Fruit fly (Drosophila melanogaster) whole organism, embryonic: Measurements from ENCODE around the gene CG10431.

Experiments used
- CG10209 ChIP-seq: fragments of 200-800 bp; sonication (Bioruptor generic); optimal IDR thresholded peaks from 3 replicates; lab custom pipeline; 2017; ENCODE audit warnings: missing biosample characterization, mild to moderate bottlenecking, missing genetic modification characterization, missing genetic modification reagents
- CG12071 ChIP-seq: fragments of 200-800 bp; sonication (Bioruptor generic); optimal IDR thresholded peaks from 3 replicates; lab custom pipeline; 2018; ENCODE audit warnings: missing biosample characterization, mild to moderate bottlenecking, missing genetic modification characterization
- CG13123 ChIP-seq: fragments of 200-800 bp; sonication (Bioruptor generic); optimal IDR thresholded peaks from 2 replicates; lab custom pipeline; 2016; ENCODE audit warnings: missing biosample characterization, missing genetic modification characterization
- CG1603 ChIP-seq: fragments of 200-800 bp; sonication (Bioruptor generic); optimal IDR thresholded peaks from 2 replicates; lab custom pipeline; 2019; ENCODE audit warnings: missing biosample characterization, mild to moderate bottlenecking, missing genetic modification characterization, moderate library complexity
- CG17829 ChIP-seq: fragments of 200-800 bp; optimal IDR thresholded peaks from 2 replicates; lab custom pipeline; 2019; ENCODE audit warnings: missing biosample characterization, mild to moderate bottlenecking, missing genetic modification characterization, moderate library complexity
- CG1792 ChIP-seq: fragments of 200-800 bp; sonication (Bioruptor generic); optimal IDR thresholded peaks from 2 replicates; lab custom pipeline; 2016; ENCODE audit warnings: missing biosample characterization, missing genetic modification characterization
- CG18599 ChIP-seq: fragments of 200-800 bp; sonication (Bioruptor generic); optimal IDR thresholded peaks from 3 replicates; lab custom pipeline; 2017; ENCODE audit warnings: missing biosample characterization, missing genetic modification characterization, mild to moderate bottlenecking, moderate library complexity, missing genetic modification reagents
- CG2678 ChIP-seq: fragments of 200-800 bp; sonication (Bioruptor generic); optimal IDR thresholded peaks from 3 replicates; lab custom pipeline; 2019; ENCODE audit warnings: missing biosample characterization, mild to moderate bottlenecking, missing genetic modification characterization, moderate library complexity
- CG3726 ChIP-seq: fragments of 200-800 bp; sonication (Bioruptor generic); IDR thresholded peaks from 3 replicates; pipeline ENCODE4, ENCODE4 v1.3.6; 2022; ENCODE audit warnings: missing biosample characterization, missing genetic modification characterization
- CG4854 ChIP-seq: fragments of 200-800 bp; sonication (Bioruptor generic); optimal IDR thresholded peaks from 2 replicates; lab custom pipeline; 2016; ENCODE audit warnings: missing biosample characterization, missing genetic modification characterization, inconsistent platforms
- CG6654 ChIP-seq: fragments of 200-800 bp; sonication (Bioruptor generic); optimal IDR thresholded peaks from 2 replicates; lab custom pipeline; 2017; ENCODE audit warnings: missing biosample characterization, mild to moderate bottlenecking, missing genetic modification characterization
- CG8924 ChIP-seq: fragments of 200-800 bp; optimal IDR thresholded peaks from 3 replicates; lab custom pipeline; 2019; ENCODE audit warnings: missing biosample characterization, mild to moderate bottlenecking, missing genetic modification characterization, moderate library complexity
- CG9817 ChIP-seq: fragments of 200-800 bp; sonication (Bioruptor generic); optimal IDR thresholded peaks from 2 replicates; lab custom pipeline; 2018; ENCODE audit warnings: missing biosample characterization, mild to moderate bottlenecking, missing genetic modification characterization, moderate library complexity
- D19A ChIP-seq: fragments of 200-800 bp; optimal IDR thresholded peaks from 3 replicates; lab custom pipeline; 2019; ENCODE audit warnings: missing biosample characterization, mild to moderate bottlenecking, missing genetic modification characterization, moderate library complexity
- E2f2 ChIP-seq: fragments of 200-800 bp; sonication (Bioruptor generic); IDR thresholded peaks from 2 replicates; pipeline ENCODE4 v1.3.6; 2022; ENCODE audit warnings: missing biosample characterization, missing genetic modification characterization
- Elba2 ChIP-seq: fragments of 200-800 bp; sonication (Bioruptor generic); optimal IDR thresholded peaks from 3 replicates; lab custom pipeline; 2016; ENCODE audit warnings: missing biosample characterization, missing genetic modification characterization
- HHEX ChIP-seq: fragments of 200-800 bp; sonication (Bioruptor generic); optimal IDR thresholded peaks from 3 replicates; lab custom pipeline; 2017; ENCODE audit warnings: missing biosample characterization, mild to moderate bottlenecking, missing genetic modification characterization, missing genetic modification reagents
- Hr39 ChIP-seq: fragments of >200 bp; optimal IDR thresholded peaks from 2 replicates; lab custom pipeline; 2017
- Kr ChIP-seq: fragments of 200-800 bp; sonication (Bioruptor generic); optimal IDR thresholded peaks from 2 replicates; lab custom pipeline; 2017; ENCODE audit warnings: missing biosample characterization, mild to moderate bottlenecking, missing genetic modification characterization
- Med ChIP-seq: fragments of 200-800 bp; sonication (Bioruptor generic); peaks from one replicate; lab custom pipeline; 2016; ENCODE audit warnings: missing biosample characterization, missing genetic modification characterization, mild to moderate bottlenecking, inconsistent platforms, moderate library complexity
- NK7.1 ChIP-seq: fragments of 200-800 bp; sonication (Bioruptor generic); optimal IDR thresholded peaks from 3 replicates; lab custom pipeline; 2016; ENCODE audit warnings: missing biosample characterization, missing genetic modification characterization
- Oaz ChIP-seq: fragments of 200-800 bp; sonication (Bioruptor generic); IDR thresholded peaks from 2 replicates; pipeline ENCODE4 v1.3.6; 2022; ENCODE audit warnings: missing biosample characterization, missing genetic modification characterization
- Opbp ChIP-seq: fragments of 200-800 bp; sonication (Bioruptor generic); IDR thresholded peaks from 3 replicates; pipeline ENCODE4 v1.3.6; 2022; ENCODE audit warnings: missing biosample characterization, missing genetic modification characterization; ENCODE audit not compliant: partially characterized antibody
- Pdp1 ChIP-seq, 2 experiments: fragments of 200-800 bp; sonication (Bioruptor generic); optimal IDR thresholded peaks; 3 replicates each; lab custom pipeline; 2016; ENCODE audit warnings: missing biosample characterization in 2 of 2, missing genetic modification characterization in 2 of 2, mild to moderate bottlenecking in 1 of 2, moderate library complexity in 1 of 2
- Sin3A ChIP-seq: fragments of >200 bp; optimal IDR thresholded peaks from 2 replicates; lab custom pipeline; 2018
- TFAM ChIP-seq: fragments of 200-800 bp; sonication (Bioruptor generic); optimal IDR thresholded peaks from 2 replicates; lab custom pipeline; 2017; ENCODE audit warnings: missing biosample characterization, missing genetic modification characterization, inconsistent platforms
- al ChIP-seq: fragments of 200-800 bp; sonication (Bioruptor generic); IDR thresholded peaks from 2 replicates; pipeline ENCODE4 v1.3.6; 2022; ENCODE audit warnings: missing biosample characterization, missing genetic modification characterization
- ase ChIP-seq: fragments of 200-800 bp; sonication (Bioruptor generic); IDR thresholded peaks from 3 replicates; pipeline ENCODE4 v1.3.6; 2022; ENCODE audit warnings: missing biosample characterization, missing genetic modification characterization
- cg ChIP-seq: fragments of 200-800 bp; sonication (Bioruptor generic); optimal IDR thresholded peaks from 3 replicates; lab custom pipeline; 2019; ENCODE audit warnings: missing biosample characterization, mild to moderate bottlenecking, missing genetic modification characterization, moderate library complexity
- ewg ChIP-seq: fragments of 200-800 bp; sonication (Bioruptor generic); optimal IDR thresholded peaks from 3 replicates; lab custom pipeline; 2017; ENCODE audit warnings: mild to moderate bottlenecking, missing biosample characterization, missing genetic modification reagents, missing genetic modification characterization
- fd64A ChIP-seq: fragments of 200-800 bp; sonication (Bioruptor generic); optimal IDR thresholded peaks from 3 replicates; lab custom pipeline; 2018; ENCODE audit warnings: missing biosample characterization, mild to moderate bottlenecking, missing genetic modification characterization
- gem ChIP-seq: fragments of 200-800 bp; sonication (Bioruptor generic); optimal IDR thresholded peaks from 2 replicates; lab custom pipeline; 2019; ENCODE audit warnings: missing biosample characterization, mild to moderate bottlenecking, missing genetic modification characterization, moderate library complexity
- grau ChIP-seq: fragments of 200-800 bp; optimal IDR thresholded peaks from 3 replicates; lab custom pipeline; 2019; ENCODE audit warnings: missing biosample characterization, mild to moderate bottlenecking, missing genetic modification characterization, moderate library complexity
- gsb-n ChIP-seq: fragments of 200-800 bp; sonication (Bioruptor generic); optimal IDR thresholded peaks from 3 replicates; lab custom pipeline; 2018; ENCODE audit warnings: missing biosample characterization, mild to moderate bottlenecking, missing genetic modification characterization
- hbn ChIP-seq: fragments of 200-800 bp; sonication (Bioruptor generic); IDR thresholded peaks from 2 replicates; pipeline ENCODE4 v1.3.6; 2022; ENCODE audit warnings: missing biosample characterization, missing genetic modification characterization; ENCODE audit not compliant: partially characterized antibody
- oc ChIP-seq: fragments of 200-800 bp; sonication (Bioruptor generic); optimal IDR thresholded peaks from 2 replicates; lab custom pipeline; 2018; ENCODE audit warnings: missing biosample characterization, mild to moderate bottlenecking, missing genetic modification characterization, moderate library complexity
- phol ChIP-seq: fragments of 200-800 bp; sonication (Bioruptor generic); optimal IDR thresholded peaks from 3 replicates; lab custom pipeline; 2018; ENCODE audit warnings: missing biosample characterization, mild to moderate bottlenecking, missing genetic modification characterization, moderate library complexity
- pros ChIP-seq: fragments of 200-800 bp; sonication (Bioruptor generic); optimal IDR thresholded peaks from 3 replicates; lab custom pipeline; 2019; ENCODE audit warnings: missing biosample characterization, mild to moderate bottlenecking, missing genetic modification characterization, moderate library complexity
- pzg ChIP-seq: fragments of 200-800 bp; sonication (Bioruptor generic); optimal IDR thresholded peaks from 3 replicates; lab custom pipeline; 2018; ENCODE audit warnings: missing biosample characterization, mild to moderate bottlenecking, missing genetic modification characterization, moderate library complexity
- ranshi ChIP-seq: fragments of 200-800 bp; sonication (Bioruptor generic); IDR thresholded peaks from 2 replicates; pipeline ENCODE4 v1.3.6; 2022; ENCODE audit warnings: missing biosample characterization, missing genetic modification characterization
- row ChIP-seq: fragments of 200-800 bp; sonication (Bioruptor generic); IDR thresholded peaks from 3 replicates; pipeline ENCODE4 v1.3.6; 2022; ENCODE audit warnings: missing biosample characterization, missing genetic modification characterization
- sens ChIP-seq: fragments of 200-800 bp; sonication (Bioruptor generic); peaks from one replicate; lab custom pipeline; 2016; ENCODE audit warnings: missing biosample characterization, missing genetic modification characterization
- ssp ChIP-seq: fragments of 200-800 bp; sonication (Bioruptor generic); IDR thresholded peaks from 2 replicates; pipeline ENCODE4 v1.3.6; 2022; ENCODE audit warnings: missing biosample characterization, missing genetic modification characterization
- tap ChIP-seq: fragments of 200-800 bp; optimal IDR thresholded peaks from 3 replicates; lab custom pipeline; 2019; ENCODE audit warnings: missing biosample characterization, mild to moderate bottlenecking, missing genetic modification characterization, moderate library complexity
- twi ChIP-seq: fragments of 200-800 bp; optimal IDR thresholded peaks from 2 replicates; lab custom pipeline; 2019; ENCODE audit warnings: missing biosample characterization, mild to moderate bottlenecking, missing genetic modification characterization, moderate library complexity
- vvl ChIP-seq: fragments of 200-800 bp; sonication (Bioruptor generic); IDR thresholded peaks from 2 replicates; pipeline ENCODE4 v1.3.6; 2022; ENCODE audit warnings: missing biosample characterization, missing genetic modification characterization
- wdn ChIP-seq: fragments of 200-800 bp; sonication (Bioruptor generic); IDR thresholded peaks from 2 replicates; pipeline ENCODE4 v1.3.6; 2022; ENCODE audit warnings: missing biosample characterization, missing genetic modification characterization
- zen2 ChIP-seq: fragments of 200-800 bp; sonication (Bioruptor generic); IDR thresholded peaks from 3 replicates; pipeline ENCODE4 v1.3.6; 2022; ENCODE audit warnings: missing biosample characterization, missing genetic modification characterization; ENCODE audit not compliant: partially characterized antibody

The CG10431 gene

DNA sequence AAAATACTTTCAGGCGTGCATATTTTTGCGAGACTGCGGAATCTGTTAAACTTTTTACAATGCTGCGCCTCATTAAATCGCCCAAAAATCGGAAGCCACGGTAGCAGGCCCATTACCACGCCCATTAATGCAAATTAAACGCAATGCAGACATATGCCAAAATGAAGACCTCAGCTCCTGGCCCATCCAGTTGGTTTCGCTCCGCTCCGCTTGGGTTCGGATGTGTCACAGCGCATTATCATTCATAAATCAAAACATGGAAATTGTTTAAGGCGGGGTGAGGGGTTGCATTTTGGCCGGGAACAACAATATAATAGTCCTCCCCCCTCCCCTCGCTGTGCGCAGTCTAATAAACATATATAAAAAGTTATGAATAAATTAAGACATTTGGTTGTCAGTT, 46.6 kb upstream of the CG10431 start:
- peak; percentile 40 for TF ChIP-seq CG8924
- TF ChIP-seq wdn (GFP tag; lab: Robert Waterston, UW): no peak
- no peak for TF ChIP-seq TFAM (GFP tag; lab: Kevin White, UChicago)
- TF ChIP-seq vvl (GFP tag; lab: Robert Waterston, UW): peak; percentile 38; the same call in 1 of the 2 replicates
- TF ChIP-seq Hr39 (lab: Kevin White, UChicago): no peak
- peak; percentile 29 for TF ChIP-seq Kr
- no peak for TF ChIP-seq CG6654 (GFP tag; lab: Kevin White, UChicago)
- no peak for TF ChIP-seq grau (tag; lab: Kevin White, UChicago)
- no peak for TF ChIP-seq ewg (GFP tag; lab: Kevin White, UChicago)
- no peak for TF ChIP-seq cg (GFP tag; lab: Kevin White, UChicago)
- no peak for TF ChIP-seq CG4854 (GFP tag; lab: Kevin White, UChicago)
- TF ChIP-seq CG17829 (tag; lab: Kevin White, UChicago): no peak
- peak; percentile 96 for TF ChIP-seq gsb-n (tag; lab: Kevin White, UChicago)
- TF ChIP-seq ase (GFP tag; lab: Robert Waterston, UW): no peak
- no peak for TF ChIP-seq D19A (tag; lab: Kevin White, UChicago)
- no peak for TF ChIP-seq Opbp (GFP tag; lab: Robert Waterston, UW)
- no peak for TF ChIP-seq hbn (GFP tag; lab: Robert Waterston, UW)
- no peak for TF ChIP-seq CG3726
- no peak for TF ChIP-seq Pdp1 (GFP tag; optimal IDR thresholded peaks at IDR 0.05; lab: Kevin White, UChicago)
- TF ChIP-seq NK7.1 (GFP tag; lab: Kevin White, UChicago): no peak
- TF ChIP-seq tap (tag; lab: Kevin White, UChicago): peak; percentile 55
- no peak for TF ChIP-seq Elba2 (GFP tag; lab: Kevin White, UChicago)
- TF ChIP-seq CG18599: no peak
- TF ChIP-seq E2f2 (GFP tag; lab: Robert Waterston, UW): no peak
- peak; percentile 24 for TF ChIP-seq oc
- peak; percentile 49 for TF ChIP-seq pros (GFP tag; lab: Kevin White, UChicago)
- TF ChIP-seq CG1603 (tag; lab: Kevin White, UChicago): no peak

dm6 chr2L:18929595-18929994, 44.9 kb upstream of the CG10431 start:
- TF ChIP-seq ssp (GFP tag; lab: Robert Waterston, UW) (no peak), gem (tag; lab: Kevin White, UChicago) (peak; percentile 17), D19A (tag; lab: Kevin White, UChicago) (peak; percentile 78), row (GFP tag; lab: Robert Waterston, UW) (peak; percentile 42; the same call in 2 of the 3 replicates), sens (GFP tag; lab: Kevin White, UChicago) (peak; percentile 73), Med (peak; percentile 19)

DNA sequence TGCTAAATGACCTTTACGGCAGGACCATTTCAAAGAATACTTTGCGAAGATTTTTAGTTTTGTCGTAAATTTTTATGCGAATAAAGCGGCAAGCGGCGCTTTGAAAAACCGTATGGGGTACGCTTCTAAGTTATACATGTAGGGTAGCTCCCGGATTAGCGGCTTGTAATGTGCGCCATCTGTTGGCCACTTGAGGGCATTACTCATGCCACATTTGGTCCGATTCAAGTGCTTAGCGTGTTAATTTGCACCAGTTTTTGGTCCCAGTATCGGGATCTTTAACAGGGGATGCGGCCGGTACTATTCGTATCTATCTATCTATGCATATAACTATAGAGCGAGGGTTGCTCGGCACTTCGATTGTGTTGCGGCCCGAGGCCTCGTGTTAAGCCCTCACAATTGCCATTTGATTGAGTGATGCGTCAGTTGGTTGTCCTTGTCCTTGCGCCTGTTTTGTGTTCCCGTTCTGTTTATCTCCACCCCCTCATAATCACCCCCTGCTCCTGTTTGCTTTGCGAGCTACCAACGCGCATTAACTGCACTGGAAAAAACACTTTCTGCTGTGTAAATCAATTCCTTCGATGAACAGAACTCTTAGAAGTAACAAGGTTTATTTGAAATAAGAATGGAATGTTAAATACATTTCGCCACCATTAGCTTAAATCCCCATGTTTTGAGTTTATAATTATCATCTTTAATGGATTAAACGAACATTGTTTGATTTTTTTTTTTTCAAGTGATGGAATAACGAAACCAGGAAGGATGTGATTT, 44.0 kb upstream of the CG10431 start:
- no peak for TF ChIP-seq fd64A (GFP tag; lab: Kevin White, UChicago)
- TF ChIP-seq phol: peak; percentile 59
- peak; percentile 73 for TF ChIP-seq pros (GFP tag; lab: Kevin White, UChicago)
- no peak for TF ChIP-seq CG9817 (tag; lab: Kevin White, UChicago)
- TF ChIP-seq zen2 (GFP tag; lab: Robert Waterston, UW): no peak
- no peak for TF ChIP-seq ranshi (GFP tag; lab: Robert Waterston, UW)
- no peak for TF ChIP-seq ase (GFP tag; lab: Robert Waterston, UW)
- no peak for TF ChIP-seq Sin3A
- TF ChIP-seq CG10209 (GFP tag; lab: Kevin White, UChicago): peak; percentile 26
- TF ChIP-seq CG1792 (GFP tag; lab: Kevin White, UChicago): no peak
- TF ChIP-seq pzg: no peak
- TF ChIP-seq Oaz (GFP tag; lab: Robert Waterston, UW): no peak
- no peak for TF ChIP-seq HHEX (GFP tag; lab: Kevin White, UChicago)
- TF ChIP-seq al: no peak
- TF ChIP-seq twi (tag; lab: Kevin White, UChicago): peak; percentile 49
- TF ChIP-seq CG2678: no peak
- TF ChIP-seq CG13123 (GFP tag; lab: Kevin White, UChicago): no peak
- no peak for TF ChIP-seq CG12071
- no peak for TF ChIP-seq vvl (GFP tag; lab: Robert Waterston, UW)
